Worm (Caenorhabditis elegans): ENCODE data around the gene gst-6.
"Not testable (repeated sequence)": the region's sequence is repeated elsewhere in the genome, so short reads cannot be mapped to it uniquely, and the experiment has no call there.

The gst-6 gene

ce11 chrII:4908160-4908559 is 28.5 kb downstream of the gst-6 start:
- TF ChIP-seq ztf-29 (GFP tag; IDR thresholded peaks at IDR 0.05) (no peak), cog-1 (tag; optimal IDR thresholded peaks at IDR 0.05) (no peak), tab-1 (GFP tag; IDR thresholded peaks at IDR 0.05) (no peak), ztf-23 (GFP tag; IDR thresholded peaks at IDR 0.05) (no peak), ref-1 (GFP tag; conservative IDR thresholded peaks at IDR 0.05) (no peak), flt-1 (GFP tag; IDR thresholded peaks at IDR 0.05) (no peak), med-1 (GFP tag; optimal IDR thresholded peaks at IDR 0.05; ENCODE audit: insufficient read depth) (no peak), klf-2 (GFP tag; conservative IDR thresholded peaks at IDR 0.05) (no peak), T22C8.4 (GFP tag; IDR thresholded peaks at IDR 0.05) (no peak)

DNA sequence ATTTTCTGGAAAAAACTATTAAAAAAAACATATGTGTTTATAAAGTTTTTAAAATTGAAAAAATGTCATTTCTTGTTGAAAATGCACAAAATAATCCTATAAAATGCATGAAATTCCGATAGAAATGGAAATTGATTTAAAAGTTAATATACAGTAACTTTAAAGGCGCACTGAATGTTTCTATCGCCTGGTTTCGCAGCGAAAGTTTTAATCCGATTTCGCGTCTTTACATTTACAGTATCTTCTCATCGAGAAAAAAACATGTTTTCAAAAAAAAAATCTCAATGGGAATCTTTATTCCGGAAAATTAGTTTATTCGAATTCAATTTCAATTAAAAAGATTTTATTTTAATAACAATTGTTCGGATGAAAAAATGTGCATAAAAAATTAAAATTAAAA is 34.5 kb downstream of the gst-6 start, which contains the start of gene R05F9.11:
Gene R05F9.11, minus strand, starts transcription at position 5 of the 400 bp plus-strand sequence.
- TF ChIP-seq flt-1 (GFP tag; IDR thresholded peaks at IDR 0.05): no peak
- TF ChIP-seq ref-1 (GFP tag; conservative IDR thresholded peaks at IDR 0.05): no peak
- no peak for TF ChIP-seq ztf-23 (GFP tag; IDR thresholded peaks at IDR 0.05)
- no peak for TF ChIP-seq tab-1 (GFP tag; IDR thresholded peaks at IDR 0.05)
- TF ChIP-seq cog-1 (tag; optimal IDR thresholded peaks at IDR 0.05): no peak
- no peak for TF ChIP-seq T22C8.4 (GFP tag; IDR thresholded peaks at IDR 0.05)
- TF ChIP-seq klf-2 (GFP tag; conservative IDR thresholded peaks at IDR 0.05): no peak
- no peak for TF ChIP-seq ztf-29 (GFP tag; IDR thresholded peaks at IDR 0.05)
- no peak for TF ChIP-seq med-1 (GFP tag; optimal IDR thresholded peaks at IDR 0.05; ENCODE audit: insufficient read depth)

- no peak for TF ChIP-seq ztf-29 (GFP tag; IDR thresholded peaks at IDR 0.05)
- TF ChIP-seq flt-1 (GFP tag; IDR thresholded peaks at IDR 0.05): no peak
- no peak for TF ChIP-seq T22C8.4 (GFP tag; IDR thresholded peaks at IDR 0.05)
- TF ChIP-seq med-1 (GFP tag; optimal IDR thresholded peaks at IDR 0.05; ENCODE audit: insufficient read depth): no peak
- TF ChIP-seq cog-1 (tag; optimal IDR thresholded peaks at IDR 0.05): no peak
- no peak for TF ChIP-seq ztf-23 (GFP tag; IDR thresholded peaks at IDR 0.05)
- no peak for TF ChIP-seq ref-1 (GFP tag; conservative IDR thresholded peaks at IDR 0.05)
- TF ChIP-seq tab-1 (GFP tag; IDR thresholded peaks at IDR 0.05): no peak
Observed at ce11 chrII:4915572-4915971, 35.9 kb downstream of the gst-6 start.

- not testable (repeated sequence) for TF ChIP-seq med-1 (GFP tag; optimal IDR thresholded peaks at IDR 0.05; ENCODE audit: insufficient read depth); cog-1 (tag; optimal IDR thresholded peaks at IDR 0.05); tab-1 (GFP tag; IDR thresholded peaks at IDR 0.05)
Observed at ce11 chrII:4916462-4916861, 36.8 kb downstream of the gst-6 start, which contains the start of gene msp-31. TSS of gene msp-31 (minus strand) at chrII:4916562.

- TF ChIP-seq med-1 (GFP tag; optimal IDR thresholded peaks at IDR 0.05; ENCODE audit: insufficient read depth) (no peak), flt-1 (GFP tag; IDR thresholded peaks at IDR 0.05) (no peak), cog-1 (tag; optimal IDR thresholded peaks at IDR 0.05) (no peak), ref-1 (GFP tag; conservative IDR thresholded peaks at IDR 0.05) (no peak), ztf-23 (GFP tag; IDR thresholded peaks at IDR 0.05) (no peak), T22C8.4 (GFP tag; IDR thresholded peaks at IDR 0.05) (no peak), ztf-29 (GFP tag; IDR thresholded peaks at IDR 0.05) (no peak), klf-2 (GFP tag; conservative IDR thresholded peaks at IDR 0.05) (no peak), tab-1 (GFP tag; IDR thresholded peaks at IDR 0.05) (no peak)
Observed at ce11 chrII:4918501-4919021, 38.9 kb downstream of the gst-6 start.

DNA sequence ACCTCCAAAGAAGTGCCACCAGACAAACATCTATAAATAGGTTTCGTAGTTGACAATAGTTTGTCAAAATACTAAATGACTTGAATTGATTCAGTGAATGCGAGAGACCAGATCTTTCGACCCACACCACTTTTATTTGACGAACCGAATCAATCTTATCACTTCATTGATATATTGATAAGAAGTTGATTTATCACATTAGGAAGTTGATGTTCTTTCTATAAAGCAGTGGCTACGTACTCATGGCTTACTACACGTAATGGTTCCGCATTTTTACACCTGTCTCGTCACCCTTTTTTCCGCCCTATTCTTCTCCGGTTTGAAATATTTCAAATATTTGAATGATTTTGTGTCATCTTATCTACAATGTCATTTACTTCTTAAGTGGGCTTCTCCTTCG is 40.9 kb downstream of the gst-6 start:
- no peak for TF ChIP-seq cog-1 (tag; optimal IDR thresholded peaks at IDR 0.05)
- TF ChIP-seq T22C8.4 (GFP tag; IDR thresholded peaks at IDR 0.05): no peak
- TF ChIP-seq ref-1 (GFP tag; conservative IDR thresholded peaks at IDR 0.05): no peak
- TF ChIP-seq flt-1 (GFP tag; IDR thresholded peaks at IDR 0.05): no peak
- TF ChIP-seq med-1 (GFP tag; optimal IDR thresholded peaks at IDR 0.05; ENCODE audit: insufficient read depth): no peak
- no peak for TF ChIP-seq klf-2 (GFP tag; conservative IDR thresholded peaks at IDR 0.05)
- no peak for TF ChIP-seq ztf-23 (GFP tag; IDR thresholded peaks at IDR 0.05)
- no peak for TF ChIP-seq tab-1 (GFP tag; IDR thresholded peaks at IDR 0.05)
- TF ChIP-seq ztf-29 (GFP tag; IDR thresholded peaks at IDR 0.05): no peak

DNA sequence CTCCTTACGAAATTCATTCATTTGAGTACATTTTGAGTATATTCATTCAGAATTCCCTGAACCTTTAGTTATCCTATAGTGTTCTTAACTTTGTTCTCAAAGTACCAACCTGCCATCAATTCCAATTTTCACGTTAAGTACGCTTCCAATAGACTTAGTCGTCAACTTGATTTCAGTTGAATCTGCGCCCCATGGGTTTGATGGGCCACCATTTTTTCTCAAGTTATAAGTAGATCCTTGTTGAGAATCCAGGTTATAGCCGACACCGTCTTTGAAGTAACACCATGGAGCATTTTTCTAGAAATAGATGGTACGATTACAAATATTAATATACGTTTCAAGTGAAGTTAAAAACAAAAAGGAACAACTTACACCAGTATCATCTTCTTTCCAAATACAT is 45.0 kb downstream of the gst-6 start:
- TF ChIP-seq ztf-29 (GFP tag; IDR thresholded peaks at IDR 0.05): no peak

- TF ChIP-seq ztf-23 (GFP tag; IDR thresholded peaks at IDR 0.05): no peak
- no peak for TF ChIP-seq ref-1 (GFP tag; conservative IDR thresholded peaks at IDR 0.05)
- TF ChIP-seq flt-1 (GFP tag; IDR thresholded peaks at IDR 0.05): no peak
- no peak for TF ChIP-seq klf-2 (GFP tag; conservative IDR thresholded peaks at IDR 0.05)
- no peak for TF ChIP-seq med-1 (GFP tag; optimal IDR thresholded peaks at IDR 0.05; ENCODE audit: insufficient read depth)
- no peak for TF ChIP-seq cog-1 (tag; optimal IDR thresholded peaks at IDR 0.05)
- no peak for TF ChIP-seq tab-1 (GFP tag; IDR thresholded peaks at IDR 0.05)
- TF ChIP-seq T22C8.4 (GFP tag; IDR thresholded peaks at IDR 0.05): no peak
- no peak for TF ChIP-seq ztf-29 (GFP tag; IDR thresholded peaks at IDR 0.05)
Observed at ce11 chrII:4925198-4925764, 45.6 kb downstream of the gst-6 start, which contains the start of gene aagr-2. TSS of gene aagr-2 (minus strand) at chrII:4925248.

DNA sequence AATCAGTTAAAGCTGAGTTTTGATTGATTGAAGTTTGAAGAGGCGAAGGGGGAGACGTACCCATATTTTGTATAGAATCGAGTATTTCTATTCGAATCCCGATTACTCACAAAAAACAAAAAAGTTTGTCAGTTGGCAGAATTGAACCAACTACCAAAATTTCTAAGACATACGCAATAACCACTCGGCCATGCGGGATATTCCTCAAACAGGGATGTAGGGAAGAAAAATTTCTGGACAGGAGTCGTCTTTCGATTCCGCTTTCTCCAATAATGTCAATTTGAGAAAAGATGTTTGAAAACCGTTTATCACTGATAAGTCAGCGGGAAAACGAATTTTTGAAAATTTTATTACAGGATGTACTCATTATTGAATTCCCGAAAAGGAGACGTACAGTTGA is 48.7 kb downstream of the gst-6 start:
- TF ChIP-seq flt-1 (GFP tag; IDR thresholded peaks at IDR 0.05) (peak; percentile 75), tab-1 (GFP tag; IDR thresholded peaks at IDR 0.05) (peak; percentile 77; the same call in 1 of the 2 replicates), ref-1 (GFP tag; conservative IDR thresholded peaks at IDR 0.05) (peak; percentile 49; the same call in 1 of the 2 replicates)

Measured in whole organism, midembryonic.